Fruit fly (Drosophila melanogaster): ENCODE measurements around the gene Lar.
A peak's percentile ranks its signal among the peaks of the same experiment; 100 is the strongest.

Lar gene

dm6 chr2L:19537779-19538456, 48.5 kb upstream of the Lar start, which contains the start of gene CG13082 (continued):
- TF ChIP-seq CG7271 (tag; optimal IDR thresholded peaks at IDR 0.05) (no peak), CG17912 (GFP tag; optimal IDR thresholded peaks at IDR 0.05) (no peak), danr (GFP tag; IDR thresholded peaks at IDR 0.05) (no peak), CG4820 (GFP tag; optimal IDR thresholded peaks at IDR 0.05) (peak; percentile 61), CG9932 (GFP tag; IDR thresholded peaks at IDR 0.05) (no peak), lola (GFP tag; optimal IDR thresholded peaks at IDR 0.05) (peak in 1 of 3 experiments; percentile 80), Doc2 (GFP tag; IDR thresholded peaks at IDR 0.05) (no peak), CG1233 (GFP tag; optimal IDR thresholded peaks at IDR 0.05) (peak; percentile 25), CG14710 (tag; optimal IDR thresholded peaks at IDR 0.05) (peak; percentile 79), CG10979 (tag; optimal IDR thresholded peaks at IDR 0.05) (peak; percentile 85), repo (GFP tag; optimal IDR thresholded peaks at IDR 0.05) (no peak), CG34422 (GFP tag; IDR thresholded peaks at IDR 0.05) (no peak), cas (GFP tag; IDR thresholded peaks at IDR 0.05) (no peak), CG1602 (GFP tag; optimal IDR thresholded peaks at IDR 0.05) (peak; percentile 24), Hmx (GFP tag; optimal IDR thresholded peaks at IDR 0.05) (peak; percentile 36), ap (GFP tag; IDR thresholded peaks at IDR 0.05) (no peak), sisA (GFP tag; IDR thresholded peaks at IDR 0.05) (peak; percentile 42; the same call in 1 of the 2 replicates), cwo (GFP tag; optimal IDR thresholded peaks at IDR 0.05) (no peak), CG3065 (GFP tag; optimal IDR thresholded peaks at IDR 0.05) (no peak), Oli (tag; optimal IDR thresholded peaks at IDR 0.05) (peak; percentile 50), CG13775 (GFP tag; optimal IDR thresholded peaks at IDR 0.05) (peak; percentile 54), row (GFP tag; IDR thresholded peaks at IDR 0.05) (peak; percentile 61), az2 (GFP tag; optimal IDR thresholded peaks at IDR 0.05) (peak; percentile 53), abd-A (tag; optimal IDR thresholded peaks at IDR 0.05) (no peak), E2f1 (GFP tag; IDR thresholded peaks at IDR 0.05) (no peak), TFAM (GFP tag; optimal IDR thresholded peaks at IDR 0.05) (no peak), CG9727 (GFP tag; optimal IDR thresholded peaks at IDR 0.05) (peak; percentile 58), Nf-YB (GFP tag; optimal IDR thresholded peaks at IDR 0.05) (peak; percentile 24), CG12299 (tag; optimal IDR thresholded peaks at IDR 0.05) (no peak), Mrtf (GFP tag; IDR thresholded peaks at IDR 0.05) (no peak), CG8290 (GFP tag; optimal IDR thresholded peaks at IDR 0.05) (peak; percentile 26), CG8290 (tag; optimal IDR thresholded peaks at IDR 0.05) (no peak), CG10543 (GFP tag; optimal IDR thresholded peaks at IDR 0.05) (no peak), CG10267 (tag; optimal IDR thresholded peaks at IDR 0.05) (peak; percentile 60), Hsf (GFP tag; optimal IDR thresholded peaks at IDR 0.05) (peak; percentile 51), wor (GFP tag; IDR thresholded peaks at IDR 0.05) (no peak), CG7928 (GFP tag; optimal IDR thresholded peaks at IDR 0.05) (no peak), crp (GFP tag; optimal IDR thresholded peaks at IDR 0.05) (no peak), CG9215 (GFP tag; IDR thresholded peaks at IDR 0.05) (no peak), MBD-R2 (GFP tag; IDR thresholded peaks at IDR 0.05) (no peak), Pdp1 (GFP tag; optimal IDR thresholded peaks at IDR 0.05) (peak; percentile 13 to 23), Adf1 (GFP tag; IDR thresholded peaks at IDR 0.05) (no peak), CG13624 (GFP tag; optimal IDR thresholded peaks at IDR 0.05) (no peak), Fer1 (GFP tag; optimal IDR thresholded peaks at IDR 0.05) (no peak), NfI (GFP tag; optimal IDR thresholded peaks at IDR 0.05) (no peak), dmrt99B (tag; optimal IDR thresholded peaks at IDR 0.05) (peak; percentile 54), Xrp1 (GFP tag; IDR thresholded peaks at IDR 0.05) (peak; percentile 81), klu (GFP tag; IDR thresholded peaks at IDR 0.05) (no peak), Gsc (GFP tag; IDR thresholded peaks at IDR 0.05) (no peak), bsh (GFP tag; optimal IDR thresholded peaks at IDR 0.05) (peak; percentile 77 to 90)

All from whole organism, embryonic.